Worm (Caenorhabditis elegans) whole organism, early embryonic: ENCODE data around the gene erp-44.2.

Experiments used
- B0310.2 ChIP-seq: sonication (generic microtip); optimal IDR thresholded peaks from 2 replicates; lab custom pipeline; 2016; ENCODE audit warnings: mild to moderate bottlenecking, missing genetic modification characterization, missing compliant biosample characterization
- aly-1 ChIP-seq: sonication (generic microtip); optimal IDR thresholded peaks from 2 replicates; lab custom pipeline; 2016; ENCODE audit warnings: missing genetic modification characterization, missing compliant biosample characterization
- ama-1 ChIP-seq: fragments of 150-350 bp; optimal IDR thresholded peaks from 2 replicates; lab custom pipeline; 2014
- ceh-13 ChIP-seq: fragments of 200-800 bp; sonication (Bioruptor generic); optimal IDR thresholded peaks from 2 replicates; lab custom pipeline; 2018; ENCODE audit warnings: mild to moderate bottlenecking, missing genetic modification characterization, missing compliant biosample characterization
- ets-7 ChIP-seq: sonication (generic microtip); optimal IDR thresholded peaks from 2 replicates; lab custom pipeline; 2016; ENCODE audit warnings: missing genotype, missing genetic modification characterization, missing compliant biosample characterization
- flt-1 ChIP-seq: fragments of 200-800 bp; sonication (Bioruptor generic); IDR thresholded peaks from 2 replicates; pipeline ENCODE4 v1.3.6; 2022; ENCODE audit warnings: missing genetic modification characterization, missing compliant biosample characterization
- hmbx-1 ChIP-seq: sonication (generic microtip); optimal IDR thresholded peaks from 2 replicates; lab custom pipeline; 2016; ENCODE audit warnings: mild to moderate bottlenecking, missing genetic modification characterization, missing compliant biosample characterization
- hmg-4 ChIP-seq: fragments of 200-800 bp; sonication (Bioruptor generic); optimal IDR thresholded peaks from 2 replicates; lab custom pipeline; 2018; ENCODE audit warnings: mild to moderate bottlenecking, missing genetic modification characterization, missing compliant biosample characterization
- hnd-1 ChIP-seq: sonication (generic microtip); optimal IDR thresholded peaks from 2 replicates; lab custom pipeline; 2016; ENCODE audit warnings: missing genetic modification characterization, missing compliant biosample characterization
- pes-1 ChIP-seq: fragments of 200-800 bp; sonication (Bioruptor generic); IDR thresholded peaks from 2 replicates; pipeline ENCODE4 v1.3.6; 2022; ENCODE audit warnings: missing genetic modification reagents, missing genetic modification characterization, missing compliant biosample characterization
- scrt-1 ChIP-seq: fragments of 200-800 bp; sonication (Bioruptor generic); IDR thresholded peaks from 2 replicates; pipeline ENCODE4 v1.3.6; 2022; ENCODE audit warnings: missing genetic modification characterization, missing compliant biosample characterization
- sea-1 ChIP-seq: fragments of 200-800 bp; sonication (Bioruptor generic); conservative IDR thresholded peaks from 2 replicates; pipeline ENCODE4 v1.3.6; 2022; ENCODE audit warnings: missing genetic modification characterization, missing compliant biosample characterization
- tbx-37 ChIP-seq: fragments of 200-800 bp; sonication (Bioruptor generic); conservative IDR thresholded peaks from 2 replicates; pipeline ENCODE4 v1.3.6; 2022; ENCODE audit warnings: missing genetic modification reagents, missing genetic modification characterization, missing compliant biosample characterization
- tra-4 ChIP-seq: sonication (generic microtip); optimal IDR thresholded peaks from 2 replicates; lab custom pipeline; 2017; ENCODE audit warnings: missing genetic modification characterization, missing compliant biosample characterization

DNA sequence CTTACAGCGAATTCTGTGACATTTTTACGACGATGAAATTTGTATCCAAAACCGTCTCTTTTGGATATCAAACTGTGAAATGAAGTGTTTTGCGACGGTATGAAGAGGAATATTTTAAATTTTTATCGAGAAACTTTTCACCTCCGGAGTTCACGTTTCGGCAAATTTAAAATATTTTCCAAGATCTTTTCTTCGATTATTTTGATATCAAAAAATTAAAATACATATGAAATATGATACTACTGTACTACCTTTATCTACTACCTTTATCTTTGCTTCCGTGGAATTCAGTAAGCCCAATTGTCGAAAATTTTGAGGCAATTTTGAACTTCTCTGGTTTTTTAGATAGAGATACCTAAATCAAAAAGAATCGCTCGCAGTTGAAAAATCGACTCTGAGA lies 43.3 kb upstream of the erp-44.2 start, which contains the start of gene kin-26:
- no peak for TF ChIP-seq ama-1 (lab: Kevin White, UChicago)
- no peak for TF ChIP-seq ceh-13
- TF ChIP-seq ets-7 (tag; lab: Kevin White, UChicago): no peak
- no peak for TF ChIP-seq hnd-1 (tag; lab: Kevin White, UChicago)
- no peak for TF ChIP-seq hmg-4 (GFP tag; lab: Kevin White, UChicago)
- TF ChIP-seq scrt-1 (GFP tag; lab: Robert Waterston, UW): no peak
- TF ChIP-seq pes-1 (GFP tag; lab: Robert Waterston, UW): no peak
- TF ChIP-seq B0310.2: no peak
- no peak for TF ChIP-seq flt-1 (GFP tag; lab: Robert Waterston, UW)
- TF ChIP-seq tra-4 (tag; lab: Kevin White, UChicago): no peak
- no peak for TF ChIP-seq sea-1 (GFP tag; lab: Robert Waterston, UW)
- no peak for TF ChIP-seq hmbx-1 (tag; lab: Kevin White, UChicago)
- no peak for TF ChIP-seq aly-1 (tag; lab: Kevin White, UChicago)
- no peak for TF ChIP-seq tbx-37 (GFP tag; lab: Robert Waterston, UW)
